Worm (Caenorhabditis elegans) whole organism, L4 larva: ENCODE measurements around the gene nhr-184.

ENCODE experiments used
- Y105C5A.15 ChIP-seq: fragments of 200-800 bp; sonication (Bioruptor generic); IDR thresholded peaks from 2 replicates; pipeline ENCODE4 v1.3.6; 2022; ENCODE audit warnings: missing genetic modification characterization, missing compliant biosample characterization
- ZK337.2 ChIP-seq: fragments of 200-800 bp; sonication (Bioruptor generic); IDR thresholded peaks from 2 replicates; pipeline ENCODE4 v1.3.6; 2022; ENCODE audit warnings: missing genetic modification reagents, missing genetic modification characterization, missing compliant biosample characterization
- aha-1 ChIP-seq: fragments of 150-350 bp; peaks from one replicate; lab custom pipeline; 2014; ENCODE audit warnings: missing biosample characterization, missing genetic modification characterization
- aly-2 ChIP-seq: sonication (generic microtip); optimal IDR thresholded peaks from 2 replicates; lab custom pipeline; 2018; ENCODE audit warnings: missing biosample characterization, missing genetic modification characterization
- ama-1 ChIP-seq: fragments of 150-350 bp; optimal IDR thresholded peaks from 2 replicates; lab custom pipeline; 2014; ENCODE audit warnings: inconsistent platforms, mixed read lengths
- ceh-32 ChIP-seq: sonication (generic microtip); optimal IDR thresholded peaks from 2 replicates; lab custom pipeline; 2016; ENCODE audit warnings: mild to moderate bottlenecking, missing genetic modification characterization, missing compliant biosample characterization; ENCODE audit not compliant: poor library complexity
- ceh-44 ChIP-seq: fragments of 200-800 bp; sonication (Bioruptor generic); IDR thresholded peaks from 2 replicates; pipeline ENCODE4 v1.3.6; 2022; ENCODE audit warnings: missing genetic modification reagents, missing genetic modification characterization, missing compliant biosample characterization
- ces-1 ChIP-seq: fragments of 150-350 bp; sonication (generic microtip); optimal IDR thresholded peaks from 4 replicates; lab custom pipeline; 2014; ENCODE audit warnings: missing biosample characterization, missing genetic modification reagents, missing genetic modification characterization
- daf-12 ChIP-seq: fragments of 150-350 bp; optimal IDR thresholded peaks from 2 replicates; lab custom pipeline; 2014; ENCODE audit warnings: missing biosample characterization, missing genetic modification reagents, missing genetic modification characterization
- daf-16 ChIP-seq, 3 experiments: sonication (generic microtip); optimal IDR thresholded peaks; 2 replicates each; lab custom pipeline; 2016 to 2017; ENCODE audit warnings: missing genetic modification characterization in 3 of 3, missing genetic modification reagents in 3 of 3, mild to moderate bottlenecking in 2 of 3, missing compliant biosample characterization in 2 of 3, missing biosample characterization in 1 of 3, moderate library complexity in 1 of 3
- dmd-6 ChIP-seq: fragments of 200-800 bp; sonication (Bioruptor generic); IDR thresholded peaks from 2 replicates; pipeline ENCODE4 v1.3.6; 2022; ENCODE audit warnings: missing genetic modification reagents, missing genetic modification characterization, missing compliant biosample characterization
- dmd-9 ChIP-seq: fragments of 200-800 bp; sonication (Bioruptor generic); IDR thresholded peaks from 2 replicates; pipeline ENCODE4 v1.3.6; 2022; ENCODE audit warnings: missing genetic modification reagents, missing genetic modification characterization, missing compliant biosample characterization
- dpl-1 ChIP-seq: fragments of 150-350 bp; optimal IDR thresholded peaks from 2 replicates; lab custom pipeline; 2014; ENCODE audit warnings: missing biosample characterization, missing genetic modification reagents, missing genetic modification characterization
- duxl-1 ChIP-seq: sonication (generic microtip); optimal IDR thresholded peaks from 2 replicates; lab custom pipeline; 2016; ENCODE audit warnings: mild to moderate bottlenecking, missing genetic modification characterization, moderate library complexity, missing compliant biosample characterization; ENCODE audit not compliant: poor library complexity
- dve-1 ChIP-seq: sonication (generic microtip); optimal IDR thresholded peaks from 2 replicates; lab custom pipeline; 2017; ENCODE audit warnings: antibody characterized with exemption, mild to moderate bottlenecking, missing genetic modification characterization, missing compliant biosample characterization; ENCODE audit not compliant: insufficient read depth
- egl-27 ChIP-seq: sonication (generic microtip); optimal IDR thresholded peaks from 3 replicates; lab custom pipeline; 2017; ENCODE audit warnings: missing biosample characterization, missing genetic modification reagents, missing genetic modification characterization
- fos-1 ChIP-seq: fragments of 150-350 bp; optimal IDR thresholded peaks from 2 replicates; lab custom pipeline; 2014; ENCODE audit warnings: missing biosample characterization, missing genetic modification characterization
- hlh-11 ChIP-seq: fragments of 200-800 bp; sonication (Bioruptor generic); optimal IDR thresholded peaks from 2 replicates; lab custom pipeline; 2018; ENCODE audit warnings: mild to moderate bottlenecking, missing genetic modification characterization, missing compliant biosample characterization
- hlh-30 ChIP-seq: sonication (generic microtip); optimal IDR thresholded peaks from 2 replicates; lab custom pipeline; 2017; ENCODE audit warnings: antibody characterized with exemption, mild to moderate bottlenecking, missing genetic modification characterization, missing compliant biosample characterization; ENCODE audit not compliant: insufficient read depth
- hmg-1.1 ChIP-seq: fragments of 200-800 bp; sonication (Bioruptor generic); IDR thresholded peaks from 2 replicates; pipeline ENCODE4 v1.3.6; 2022; ENCODE audit warnings: missing genetic modification reagents, missing genetic modification characterization, missing compliant biosample characterization
- lin-1 ChIP-seq: fragments of 200-800 bp; sonication (Bioruptor generic); IDR thresholded peaks from 2 replicates; pipeline ENCODE4 v1.3.6; 2022; ENCODE audit warnings: missing genetic modification reagents, missing genetic modification characterization, missing compliant biosample characterization
- lin-39 ChIP-seq: fragments of 150-350 bp; optimal IDR thresholded peaks from 2 replicates; lab custom pipeline; 2014; ENCODE audit warnings: missing biosample characterization, missing genetic modification reagents, missing genetic modification characterization
- lsy-2 ChIP-seq, 2 experiments: fragments of 150-350 bp in 1 of 2; sonication (generic microtip) in 1 of 2; optimal IDR thresholded peaks; 2 replicates each; lab custom pipeline; 2014 to 2017; ENCODE audit warnings: missing biosample characterization in 2 of 2, missing genetic modification characterization in 2 of 2
- madf-9 ChIP-seq: fragments of 200-800 bp; sonication (Bioruptor generic); conservative IDR thresholded peaks from 2 replicates; pipeline ENCODE4 v1.3.6; 2022; ENCODE audit warnings: missing genetic modification reagents, missing genetic modification characterization, missing compliant biosample characterization
- mdl-1 ChIP-seq, 2 experiments: fragments of 150-350 bp in 1 of 2; sonication (generic microtip) in 1 of 2; optimal IDR thresholded peaks; 2 replicates each; lab custom pipeline; 2014 to 2017; ENCODE audit warnings: missing biosample characterization in 2 of 2, missing genetic modification characterization in 2 of 2
- mep-1 ChIP-seq: fragments of 150-350 bp; sonication (generic microtip); optimal IDR thresholded peaks from 3 replicates; lab custom pipeline; 2014; ENCODE audit warnings: missing biosample characterization, missing genetic modification characterization
- mes-2 ChIP-seq: sonication (generic microtip); optimal IDR thresholded peaks from 2 replicates; lab custom pipeline; 2016; ENCODE audit warnings: missing genotype, mild to moderate bottlenecking, missing genetic modification characterization, missing compliant biosample characterization; ENCODE audit not compliant: poor library complexity, severe bottlenecking
- mxl-2 ChIP-seq: fragments of 200-800 bp; sonication (Bioruptor generic); conservative IDR thresholded peaks from 2 replicates; pipeline ENCODE4 v1.3.6; 2022; ENCODE audit warnings: missing genetic modification reagents, missing genetic modification characterization, missing compliant biosample characterization
- nhr-10 ChIP-seq: fragments of 150-350 bp; optimal IDR thresholded peaks from 2 replicates; lab custom pipeline; 2014; ENCODE audit warnings: missing biosample characterization, missing genetic modification characterization
- nhr-111 ChIP-seq: fragments of 200-800 bp; sonication (Bioruptor generic); optimal IDR thresholded peaks from 2 replicates; lab custom pipeline; 2018; ENCODE audit warnings: mild to moderate bottlenecking, missing genetic modification characterization, missing compliant biosample characterization
- nhr-237 ChIP-seq: sonication (generic microtip); optimal IDR thresholded peaks from 2 replicates; lab custom pipeline; 2017; ENCODE audit warnings: missing biosample characterization, missing genetic modification characterization
- nhr-28 ChIP-seq: fragments of 150-350 bp; optimal IDR thresholded peaks from 2 replicates; lab custom pipeline; 2014; ENCODE audit warnings: missing biosample characterization, missing genetic modification characterization
- nhr-41 ChIP-seq: fragments of 200-800 bp; sonication (Bioruptor generic); IDR thresholded peaks from 2 replicates; pipeline ENCODE4 v1.3.6; 2022; ENCODE audit warnings: missing genetic modification reagents, missing genetic modification characterization, missing compliant biosample characterization
- nhr-48 ChIP-seq: sonication (generic microtip); optimal IDR thresholded peaks from 2 replicates; lab custom pipeline; 2016; ENCODE audit warnings: mild to moderate bottlenecking, missing genetic modification characterization, missing compliant biosample characterization
- nhr-76 ChIP-seq: fragments of 150-350 bp; optimal IDR thresholded peaks from 2 replicates; lab custom pipeline; 2014; ENCODE audit warnings: missing biosample characterization, missing genetic modification characterization
- nhr-77 ChIP-seq: fragments of 150-350 bp; optimal IDR thresholded peaks from 2 replicates; lab custom pipeline; 2014; ENCODE audit warnings: missing biosample characterization, missing genetic modification characterization
- pqm-1 ChIP-seq: sonication (generic microtip); optimal IDR thresholded peaks from 2 replicates; lab custom pipeline; 2017; ENCODE audit warnings: missing biosample characterization, missing genetic modification characterization
- set-16 ChIP-seq: fragments of 200-800 bp; sonication (Bioruptor generic); IDR thresholded peaks from 2 replicates; pipeline ENCODE4 v1.3.6; 2022; ENCODE audit warnings: missing genetic modification reagents, missing genetic modification characterization, missing compliant biosample characterization
- snpc-4 ChIP-seq: fragments of 150-350 bp; optimal IDR thresholded peaks from 2 replicates; lab custom pipeline; 2014; ENCODE audit warnings: missing biosample characterization, missing genetic modification characterization
- spr-1 ChIP-seq: sonication (generic microtip); optimal IDR thresholded peaks from 2 replicates; lab custom pipeline; 2016; ENCODE audit warnings: mild to moderate bottlenecking, missing genetic modification characterization, missing compliant biosample characterization
- vab-7 ChIP-seq: fragments of 200-800 bp; sonication (Bioruptor generic); IDR thresholded peaks from 2 replicates; pipeline ENCODE4 v1.3.6; 2022; ENCODE audit warnings: missing genetic modification reagents, missing genetic modification characterization, missing compliant biosample characterization
- zfp-2 ChIP-seq: sonication (generic microtip); optimal IDR thresholded peaks from 2 replicates; lab custom pipeline; 2016; ENCODE audit warnings: mild to moderate bottlenecking, missing genetic modification characterization, missing compliant biosample characterization

The nhr-184 gene

DNA sequence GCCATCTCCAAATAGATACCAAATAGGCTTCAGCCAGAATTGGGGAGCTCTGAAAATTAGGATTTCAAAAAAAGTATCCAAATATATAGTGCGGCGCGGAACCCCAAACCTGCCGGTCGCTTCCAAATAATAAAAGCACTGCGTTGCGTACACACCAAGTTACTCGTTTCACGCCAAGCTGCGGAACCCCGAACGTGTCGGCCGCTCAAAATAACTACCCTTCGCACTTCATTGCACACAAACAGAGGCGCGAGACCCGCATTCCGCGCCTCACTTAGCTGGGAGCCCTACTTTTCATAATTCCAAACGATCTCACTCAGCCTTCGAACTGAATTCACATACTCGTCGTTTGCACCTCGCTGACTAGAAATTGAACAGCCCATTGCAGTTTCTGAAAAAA, 14.7 kb downstream of the nhr-184 start:
- TF ChIP-seq ceh-32 (tag; lab: Kevin White, UChicago) = no peak
- TF ChIP-seq egl-27 = no peak
- no peak for TF ChIP-seq set-16 (GFP tag; lab: Robert Waterston, UW)
- TF ChIP-seq lin-1 = no peak
- TF ChIP-seq zfp-2 (tag; lab: Kevin White, UChicago) = no peak
- TF ChIP-seq nhr-10 (tag; lab: Kevin White, UChicago) = no peak
- no peak for TF ChIP-seq madf-9 (GFP tag; lab: Robert Waterston, UW)
- no peak for TF ChIP-seq aly-2 (tag; lab: Kevin White, UChicago)
- no peak for TF ChIP-seq ama-1
- no peak for TF ChIP-seq nhr-111 (GFP tag; lab: Kevin White, UChicago)

- TF ChIP-seq spr-1 (tag; lab: Kevin White, UChicago) = no peak
- peak; percentile 53 for TF ChIP-seq nhr-28 (tag; lab: Kevin White, UChicago)
- no peak for TF ChIP-seq dmd-9
- no peak for TF ChIP-seq egl-27
- no peak for TF ChIP-seq Y105C5A.15 (GFP tag; lab: Robert Waterston, UW)
- peak; percentile 30 for TF ChIP-seq duxl-1
- TF ChIP-seq dve-1 (tag; lab: Kevin White, UChicago) = peak; percentile 11
- no peak for TF ChIP-seq daf-16 (GFP tag; optimal IDR thresholded peaks at IDR 0.05; lab: Kevin White, UChicago)
- TF ChIP-seq daf-16 (tag; optimal IDR thresholded peaks at IDR 0.05; lab: Kevin White, UChicago) = peak; percentile 47
- peak; percentile 61 for TF ChIP-seq dmd-6
- TF ChIP-seq lsy-2 (tag; optimal IDR thresholded peaks at IDR 0.05; lab: Kevin White, UChicago) = no peak
- peak; percentile 35 for TF ChIP-seq hlh-11 (tag; lab: Kevin White, UChicago)
- TF ChIP-seq hlh-30 (tag; lab: Kevin White, UChicago) = peak; percentile 53
- TF ChIP-seq vab-7 (GFP tag; lab: Robert Waterston, UW) = no peak
- TF ChIP-seq ceh-44 (GFP tag; lab: Robert Waterston, UW) = no peak
- no peak for TF ChIP-seq dpl-1 (GFP tag; lab: Kevin White, UChicago)
- peak in 1 of 2 experiments; percentile 13 for TF ChIP-seq mdl-1 (tag; optimal IDR thresholded peaks at IDR 0.05; lab: Kevin White, UChicago)
- TF ChIP-seq aha-1 (tag; lab: Kevin White, UChicago) = peak; percentile 82
- no peak for TF ChIP-seq aly-2 (tag; lab: Kevin White, UChicago)
- TF ChIP-seq nhr-41 (GFP tag; lab: Robert Waterston, UW) = no peak
- TF ChIP-seq nhr-237 (tag; lab: Kevin White, UChicago) = no peak
- TF ChIP-seq hmg-1.1 = peak; percentile 56; the same call in 1 of the 2 replicates
- TF ChIP-seq nhr-76 (tag; lab: Kevin White, UChicago) = no peak
- TF ChIP-seq mes-2 = peak; percentile 29
- no peak for TF ChIP-seq ceh-32 (tag; lab: Kevin White, UChicago)
- no peak for TF ChIP-seq fos-1 (tag; lab: Kevin White, UChicago)
- no peak for TF ChIP-seq ces-1 (GFP tag; lab: Kevin White, UChicago)
- TF ChIP-seq lin-39 = no peak
Observed at ce11 chrV:2192117-2192516, 22.2 kb downstream of the nhr-184 start, which contains the start of gene nhr-13. Gene nhr-13 (plus strand): TSS chrV:2192485.

DNA sequence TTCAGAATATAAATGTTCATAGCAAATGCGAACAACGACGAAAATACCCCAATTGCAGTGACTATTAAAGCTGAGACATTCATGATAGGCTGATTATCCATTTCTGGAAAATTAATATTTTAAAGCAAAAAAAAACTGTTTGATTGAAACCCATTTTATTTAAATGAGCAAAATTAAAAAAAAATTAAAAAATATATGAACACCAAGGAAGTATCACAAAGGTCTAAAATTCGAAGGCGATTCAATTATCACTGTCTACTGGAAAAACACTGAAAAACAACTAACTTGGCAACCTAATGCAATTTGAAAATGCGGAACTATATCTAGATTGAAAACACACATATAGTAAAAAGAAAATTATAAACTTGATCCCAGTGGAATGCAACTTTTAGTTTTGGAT, 23.2 kb downstream of the nhr-184 start, which contains the start of gene srbc-42:
TSS of gene srbc-42 (minus strand) at position 101 of the 400 bp plus-strand sequence.
- TF ChIP-seq nhr-48 (no peak), nhr-111 (GFP tag; lab: Kevin White, UChicago) (no peak), daf-12 (tag; lab: Kevin White, UChicago) (no peak), nhr-77 (tag; lab: Kevin White, UChicago) (no peak), mep-1 (tag; lab: Kevin White, UChicago) (no peak), nhr-10 (tag; lab: Kevin White, UChicago) (no peak), mxl-2 (no peak), pqm-1 (tag; lab: Kevin White, UChicago) (no peak), snpc-4 (no peak), lin-1 (no peak), ZK337.2 (GFP tag; lab: Robert Waterston, UW) (no peak), madf-9 (GFP tag; lab: Robert Waterston, UW) (no peak)
